Fruit fly (Drosophila melanogaster) whole organism, embryonic: ENCODE measurements around the gene Charon.

Source experiments
- BEAF-32 ChIP-seq: fragments of 200-800 bp; sonication (Bioruptor generic); optimal IDR thresholded peaks from 3 replicates; lab custom pipeline; 2017; ENCODE audit warnings: missing biosample characterization, missing genetic modification characterization, mild to moderate bottlenecking, moderate library complexity, missing genetic modification reagents
- Bgb ChIP-seq: fragments of 200-800 bp; sonication (Bioruptor generic); IDR thresholded peaks from 2 replicates; pipeline ENCODE4 v1.3.6; 2022; ENCODE audit warnings: missing biosample characterization, missing genetic modification characterization; ENCODE audit not compliant: partially characterized antibody
- CG10431 ChIP-seq: fragments of 200-800 bp; sonication (Bioruptor generic); optimal IDR thresholded peaks from 3 replicates; lab custom pipeline; 2018; ENCODE audit warnings: missing biosample characterization, mild to moderate bottlenecking, missing genetic modification characterization
- CG13287 ChIP-seq: fragments of 200-800 bp; sonication (Bioruptor generic); IDR thresholded peaks from 2 replicates; pipeline ENCODE4 v1.3.6; 2022; ENCODE audit warnings: missing biosample characterization, missing genetic modification characterization; ENCODE audit not compliant: partially characterized antibody
- CG14860 ChIP-seq: fragments of 200-800 bp; sonication (Bioruptor generic); IDR thresholded peaks from 3 replicates; pipeline ENCODE4 v1.3.6; 2022; ENCODE audit warnings: missing biosample characterization, missing genetic modification characterization; ENCODE audit not compliant: partially characterized antibody
- CG15601 ChIP-seq: fragments of 200-800 bp; sonication (Bioruptor generic); optimal IDR thresholded peaks from 3 replicates; lab custom pipeline; 2019; ENCODE audit warnings: missing biosample characterization, mild to moderate bottlenecking, missing genetic modification characterization, moderate library complexity
- CG2116 ChIP-seq: fragments of 200-800 bp; sonication (Bioruptor generic); optimal IDR thresholded peaks from 3 replicates; lab custom pipeline; 2018; ENCODE audit warnings: missing biosample characterization, mild to moderate bottlenecking, missing genetic modification characterization
- CG2129 ChIP-seq: fragments of 200-800 bp; sonication (Bioruptor generic); IDR thresholded peaks from 2 replicates; pipeline ENCODE4 v1.3.6; 2022; ENCODE audit warnings: missing biosample characterization, missing genetic modification characterization; ENCODE audit not compliant: partially characterized antibody
- CG31388 ChIP-seq: fragments of 200-800 bp; sonication (Bioruptor generic); optimal IDR thresholded peaks from 2 replicates; lab custom pipeline; 2016; ENCODE audit warnings: missing biosample characterization, missing genetic modification characterization
- CG34224 ChIP-seq: fragments of 200-800 bp; sonication (Bioruptor generic); IDR thresholded peaks from 3 replicates; pipeline ENCODE4 v1.3.6; 2022; ENCODE audit warnings: missing biosample characterization, missing genetic modification characterization; ENCODE audit not compliant: partially characterized antibody
- CG42726 ChIP-seq: fragments of 200-800 bp; sonication (Bioruptor generic); IDR thresholded peaks from 2 replicates; pipeline ENCODE4 v1.3.6; 2022; ENCODE audit warnings: missing biosample characterization, missing genetic modification characterization; ENCODE audit not compliant: partially characterized antibody
- CG4282 ChIP-seq: fragments of 200-800 bp; sonication (Bioruptor generic); optimal IDR thresholded peaks from 2 replicates; lab custom pipeline; 2016; ENCODE audit warnings: missing biosample characterization, missing genetic modification characterization
- CG4730 ChIP-seq: fragments of 200-800 bp; sonication (Bioruptor generic); IDR thresholded peaks from 2 replicates; pipeline ENCODE4 v1.3.6; 2022; ENCODE audit warnings: missing biosample characterization, missing genetic modification characterization
- CG6791 ChIP-seq: fragments of 200-800 bp; sonication (Bioruptor generic); IDR thresholded peaks from 3 replicates; pipeline ENCODE4 v1.3.6; 2022; ENCODE audit warnings: missing biosample characterization, missing genetic modification characterization; ENCODE audit not compliant: partially characterized antibody
- Dll ChIP-seq: fragments of 200-800 bp; sonication (Bioruptor generic); IDR thresholded peaks from 4 replicates; pipeline ENCODE4 v1.3.6; 2022; ENCODE audit warnings: missing biosample characterization, missing genetic modification characterization; ENCODE audit not compliant: partially characterized antibody
- Doc3 ChIP-seq: fragments of 200-800 bp; sonication (Bioruptor generic); IDR thresholded peaks from 3 replicates; pipeline ENCODE4 v1.3.6; 2022; ENCODE audit warnings: missing biosample characterization, missing genetic modification characterization; ENCODE audit not compliant: partially characterized antibody
- Dp ChIP-seq: fragments of 200-800 bp; sonication (Bioruptor generic); optimal IDR thresholded peaks from 2 replicates; lab custom pipeline; 2018; ENCODE audit warnings: missing biosample characterization, mild to moderate bottlenecking, missing genetic modification characterization, moderate library complexity
- Dref ChIP-seq: fragments of 200-800 bp; sonication (Bioruptor generic); IDR thresholded peaks from 2 replicates; pipeline ENCODE4 v1.3.6; 2022; ENCODE audit warnings: missing biosample characterization, missing genetic modification characterization
- E2f2 ChIP-seq: fragments of 200-800 bp; sonication (Bioruptor generic); IDR thresholded peaks from 2 replicates; pipeline ENCODE4 v1.3.6; 2022; ENCODE audit warnings: missing biosample characterization, missing genetic modification characterization
- Eip74EF ChIP-seq, 2 experiments: fragments of 200-800 bp in 1 of 2; fragments of >200 bp in 1 of 2; sonication (Bioruptor generic) in 1 of 2; optimal IDR thresholded peaks; 2 replicates each; lab custom pipeline; 2017 to 2019; ENCODE audit warnings: missing biosample characterization in 2 of 2, missing genetic modification characterization in 2 of 2, mild to moderate bottlenecking in 1 of 2, moderate library complexity in 1 of 2
- MBD-R2 ChIP-seq: fragments of 200-800 bp; sonication (Bioruptor generic); IDR thresholded peaks from 2 replicates; pipeline ENCODE4 v1.3.6; 2022; ENCODE audit warnings: missing biosample characterization, missing genetic modification characterization
- Meics ChIP-seq: fragments of 200-800 bp; sonication (Bioruptor generic); optimal IDR thresholded peaks from 2 replicates; lab custom pipeline; 2017; ENCODE audit warnings: missing biosample characterization, mild to moderate bottlenecking, missing genetic modification characterization
- Pdp1 ChIP-seq, 2 experiments: fragments of 200-800 bp; sonication (Bioruptor generic); optimal IDR thresholded peaks; 3 replicates each; lab custom pipeline; 2016; ENCODE audit warnings: missing biosample characterization in 2 of 2, missing genetic modification characterization in 2 of 2, mild to moderate bottlenecking in 1 of 2, moderate library complexity in 1 of 2
- Poxn ChIP-seq: fragments of 200-800 bp; sonication (Bioruptor generic); IDR thresholded peaks from 2 replicates; pipeline ENCODE4 v1.3.6; 2022; ENCODE audit warnings: missing biosample characterization, missing genetic modification characterization
- Scr ChIP-seq: fragments of 200-800 bp; sonication (Bioruptor generic); IDR thresholded peaks from 2 replicates; pipeline ENCODE4 v1.3.6; 2022; ENCODE audit warnings: missing biosample characterization, missing genetic modification characterization; ENCODE audit not compliant: partially characterized antibody
- Sin3A ChIP-seq: fragments of >200 bp; optimal IDR thresholded peaks from 2 replicates; lab custom pipeline; 2018
- Sry-δ ChIP-seq: fragments of 200-800 bp; sonication (Bioruptor generic); optimal IDR thresholded peaks from 2 replicates; lab custom pipeline; 2016; ENCODE audit warnings: missing biosample characterization, missing genetic modification characterization
- ato ChIP-seq: fragments of 200-800 bp; sonication (Bioruptor generic); IDR thresholded peaks from 2 replicates; pipeline ENCODE4 v1.3.6; 2022; ENCODE audit warnings: missing biosample characterization, missing genetic modification characterization; ENCODE audit not compliant: partially characterized antibody
- chinmo ChIP-seq: fragments of 200-800 bp; sonication (Bioruptor generic); IDR thresholded peaks from 4 replicates; pipeline ENCODE4 v1.3.6; 2022; ENCODE audit warnings: missing biosample characterization, missing genetic modification characterization; ENCODE audit not compliant: partially characterized antibody
- crp ChIP-seq, 2 experiments: fragments of 200-800 bp; sonication (Bioruptor generic); optimal IDR thresholded peaks; 2 replicates in 1 of 2; 3 replicates in 1 of 2; lab custom pipeline; 2017; ENCODE audit warnings: missing biosample characterization in 2 of 2, missing genetic modification characterization in 2 of 2, mild to moderate bottlenecking in 1 of 2, moderate library complexity in 1 of 2
- gcm ChIP-seq: fragments of 200-800 bp; sonication (Bioruptor generic); optimal IDR thresholded peaks from 2 replicates; lab custom pipeline; 2019; ENCODE audit warnings: missing biosample characterization, mild to moderate bottlenecking, missing genetic modification characterization, moderate library complexity
- gfzf ChIP-seq: fragments of 200-800 bp; sonication (Bioruptor generic); optimal IDR thresholded peaks from 2 replicates; lab custom pipeline; 2016; ENCODE audit warnings: missing biosample characterization, mild to moderate bottlenecking, missing genetic modification characterization, moderate library complexity
- hbn ChIP-seq: fragments of 200-800 bp; sonication (Bioruptor generic); IDR thresholded peaks from 2 replicates; pipeline ENCODE4 v1.3.6; 2022; ENCODE audit warnings: missing biosample characterization, missing genetic modification characterization; ENCODE audit not compliant: partially characterized antibody
- inv ChIP-seq: fragments of 200-800 bp; sonication (Bioruptor generic); IDR thresholded peaks from 2 replicates; pipeline ENCODE4 v1.3.6; 2022; ENCODE audit warnings: missing biosample characterization, missing genetic modification characterization; ENCODE audit not compliant: partially characterized antibody
- knrl ChIP-seq: fragments of 200-800 bp; sonication (Bioruptor generic); IDR thresholded peaks from 3 replicates; pipeline ENCODE4 v1.3.6; 2022; ENCODE audit warnings: missing biosample characterization, missing genetic modification characterization; ENCODE audit not compliant: partially characterized antibody
- nerfin-2 ChIP-seq: fragments of 200-800 bp; sonication (Bioruptor generic); IDR thresholded peaks from 2 replicates; pipeline ENCODE4 v1.3.6; 2022; ENCODE audit warnings: missing biosample characterization, missing genetic modification characterization; ENCODE audit not compliant: partially characterized antibody
- nmo ChIP-seq: fragments of 200-800 bp; sonication (Bioruptor generic); optimal IDR thresholded peaks from 2 replicates; lab custom pipeline; 2018; ENCODE audit warnings: missing biosample characterization, mild to moderate bottlenecking, missing genetic modification characterization, moderate library complexity
- pzg ChIP-seq: fragments of 200-800 bp; sonication (Bioruptor generic); optimal IDR thresholded peaks from 3 replicates; lab custom pipeline; 2018; ENCODE audit warnings: missing biosample characterization, mild to moderate bottlenecking, missing genetic modification characterization, moderate library complexity
- sens ChIP-seq: fragments of 200-800 bp; sonication (Bioruptor generic); peaks from one replicate; lab custom pipeline; 2016; ENCODE audit warnings: missing biosample characterization, missing genetic modification characterization
- sens-2 ChIP-seq: fragments of 200-800 bp; sonication (Bioruptor generic); IDR thresholded peaks from 2 replicates; pipeline ENCODE4 v1.3.6; 2022; ENCODE audit warnings: missing biosample characterization, missing genetic modification characterization
- sna ChIP-seq: fragments of 200-800 bp; sonication (Bioruptor generic); IDR thresholded peaks from 2 replicates; pipeline ENCODE4 v1.3.6; 2022; ENCODE audit warnings: missing biosample characterization, missing genetic modification characterization; ENCODE audit not compliant: partially characterized antibody
- tna ChIP-seq: fragments of 200-800 bp; sonication (Bioruptor generic); IDR thresholded peaks from 2 replicates; pipeline ENCODE4 v1.3.6; 2022; ENCODE audit warnings: missing biosample characterization, missing genetic modification characterization; ENCODE audit not compliant: partially characterized antibody
- tx ChIP-seq: fragments of 200-800 bp; sonication (Bioruptor generic); optimal IDR thresholded peaks from 2 replicates; lab custom pipeline; 2016; ENCODE audit warnings: missing biosample characterization, missing genetic modification characterization
- unc-4 ChIP-seq: fragments of 200-800 bp; sonication (Bioruptor generic); IDR thresholded peaks from 2 replicates; pipeline ENCODE4 v1.3.6; 2022; ENCODE audit warnings: missing biosample characterization, missing genetic modification characterization; ENCODE audit not compliant: partially characterized antibody
- vnd ChIP-seq: fragments of 200-800 bp; sonication (Bioruptor generic); IDR thresholded peaks from 3 replicates; pipeline ENCODE4 v1.3.6; 2022; ENCODE audit warnings: missing biosample characterization, missing genetic modification characterization; ENCODE audit not compliant: partially characterized antibody
- zen2 ChIP-seq: fragments of 200-800 bp; sonication (Bioruptor generic); IDR thresholded peaks from 3 replicates; pipeline ENCODE4 v1.3.6; 2022; ENCODE audit warnings: missing biosample characterization, missing genetic modification characterization; ENCODE audit not compliant: partially characterized antibody

The Charon gene

dm6 chr2L:1147656-1148055 is 24.9 kb downstream of the Charon start:
- no peak for TF ChIP-seq gfzf
- peak; percentile 50; the same call in 1 of the 2 replicates for TF ChIP-seq tna (GFP tag; lab: Robert Waterston, UW)
- TF ChIP-seq CG10431 = peak; percentile 46
- peak; percentile 44; the same call in 2 of the 3 replicates for TF ChIP-seq Doc3 (GFP tag; lab: Robert Waterston, UW)
- TF ChIP-seq sens = peak; percentile 16
- TF ChIP-seq CG31388 (GFP tag; lab: Kevin White, UChicago) = no peak
- TF ChIP-seq Sry-δ = peak; percentile 33
- TF ChIP-seq unc-4 (GFP tag; lab: Robert Waterston, UW) = peak; percentile 64
- TF ChIP-seq CG15601 = peak; percentile 19
- TF ChIP-seq tx (GFP tag; lab: Kevin White, UChicago) = no peak
- TF ChIP-seq Meics (GFP tag; lab: Kevin White, UChicago) = no peak
- peak in 1 of 2 experiments; percentile 83 for TF ChIP-seq crp (GFP tag; optimal IDR thresholded peaks at IDR 0.05; lab: Kevin White, UChicago)
- peak; percentile 69 for TF ChIP-seq Dref (GFP tag; lab: Robert Waterston, UW)
- TF ChIP-seq CG6791 = 0 out of 3 replicates have a peak, but pooled peaks have one; percentile 47
- peak; percentile 53; the same call in 1 of the 2 replicates for TF ChIP-seq hbn (GFP tag; lab: Robert Waterston, UW)
- no peak for TF ChIP-seq nmo (GFP tag; lab: Kevin White, UChicago)
- TF ChIP-seq Dp (GFP tag; lab: Kevin White, UChicago) = peak; percentile 87
- TF ChIP-seq pzg = peak; percentile 30
- peak; percentile 72 for TF ChIP-seq CG34224
- TF ChIP-seq sens-2 (GFP tag; lab: Robert Waterston, UW) = no peak
- peak; percentile 31; the same call in 1 of the 2 replicates for TF ChIP-seq ato (GFP tag; lab: Robert Waterston, UW)
- TF ChIP-seq vnd (GFP tag; lab: Robert Waterston, UW) = peak; percentile 46; the same call in 1 of the 3 replicates
- peak; percentile 74; the same call in 1 of the 2 replicates for TF ChIP-seq nerfin-2 (GFP tag; lab: Robert Waterston, UW)
- TF ChIP-seq MBD-R2 (GFP tag; lab: Robert Waterston, UW) = peak; percentile 70
- TF ChIP-seq CG2129 = 0 out of 2 replicates have a peak, but pooled peaks have one; percentile 19
- TF ChIP-seq Pdp1 (GFP tag; optimal IDR thresholded peaks at IDR 0.05; lab: Kevin White, UChicago) = peak in 1 of 2 experiments; percentile 69
- 0 out of 4 replicates have a peak, but pooled peaks have one; percentile 58 for TF ChIP-seq chinmo (GFP tag; lab: Robert Waterston, UW)
- no peak for TF ChIP-seq CG4730 (GFP tag; lab: Robert Waterston, UW)
- TF ChIP-seq Bgb (GFP tag; lab: Robert Waterston, UW) = peak; percentile 43; the same call in 1 of the 2 replicates
- no peak for TF ChIP-seq CG42726 (GFP tag; lab: Robert Waterston, UW)
- no peak for TF ChIP-seq CG4282 (GFP tag; lab: Kevin White, UChicago)
- peak; percentile 53 for TF ChIP-seq sna
- TF ChIP-seq zen2 = peak; percentile 86
- peak; percentile 59; the same call in 2 of the 3 replicates for TF ChIP-seq CG14860 (GFP tag; lab: Robert Waterston, UW)
- peak; percentile 70 for TF ChIP-seq CG2116
- TF ChIP-seq gcm (GFP tag; lab: Kevin White, UChicago) = peak; percentile 88
- no peak for TF ChIP-seq inv (GFP tag; lab: Robert Waterston, UW)
- peak; percentile 72 for TF ChIP-seq Dll (GFP tag; lab: Robert Waterston, UW)
- TF ChIP-seq Poxn = no peak
- TF ChIP-seq CG13287 (GFP tag; lab: Robert Waterston, UW) = peak; percentile 78
- TF ChIP-seq E2f2 (GFP tag; lab: Robert Waterston, UW) = peak; percentile 90
- peak; percentile 47 for TF ChIP-seq BEAF-32 (GFP tag; lab: Kevin White, UChicago)
- peak; percentile 58 for TF ChIP-seq Scr (GFP tag; lab: Robert Waterston, UW)
- TF ChIP-seq Sin3A (lab: Kevin White, UChicago) = peak; percentile 3
- TF ChIP-seq Eip74EF (GFP tag; optimal IDR thresholded peaks at IDR 0.05; lab: Kevin White, UChicago) = no peak
- 0 out of 3 replicates have a peak, but pooled peaks have one; percentile 8 for TF ChIP-seq knrl
